Fruit fly (Drosophila melanogaster): ENCODE data around the gene Csl4.

DNA sequence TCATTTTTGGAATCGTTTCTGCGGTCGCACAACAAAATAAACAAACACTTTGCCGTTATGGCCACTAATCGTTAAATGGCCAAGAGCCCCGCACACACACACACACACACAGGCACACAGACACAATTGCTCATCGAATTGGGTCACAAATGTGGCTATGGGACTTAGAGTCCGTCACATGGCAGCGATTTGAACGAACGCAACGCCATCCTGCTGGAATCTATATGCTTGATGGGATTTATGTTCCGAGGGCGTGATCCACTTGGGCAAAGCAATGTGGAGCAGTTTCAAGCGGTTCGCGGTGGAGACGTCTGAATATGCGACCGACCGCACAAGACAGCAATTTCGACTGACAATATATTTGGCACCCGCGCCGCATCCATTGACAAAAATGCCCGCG, 47.2 kb upstream of the Csl4 start:
- TF ChIP-seq CG8478 (optimal IDR thresholded peaks at IDR 0.05) (no peak), CTCF (optimal IDR thresholded peaks at IDR 0.05) (no peak)

Measured in S2 (cell line).